Worm (Caenorhabditis elegans) whole organism, L1 larva: Measurements from ENCODE around the gene ceh-19.
A peak's percentile ranks its signal among the peaks of the same experiment; 100 is the strongest.
"Not testable (repeated sequence)": the region's sequence is repeated elsewhere in the genome, so short reads cannot be mapped to it uniquely, and the experiment has no call there.

Experiments used
- C34B4.2 ChIP-seq: sonication (generic microtip); optimal IDR thresholded peaks from 2 replicates; lab custom pipeline; 2017; ENCODE audit warnings: mild to moderate bottlenecking, missing genetic modification characterization, missing compliant biosample characterization
- ceh-82 ChIP-seq, 3 experiments: fragments of 150-350 bp in 1 of 3; sonication (generic microtip) in 2 of 3; optimal IDR thresholded peaks; 2 replicates each; lab custom pipeline; 2014 to 2017; ENCODE audit warnings: missing biosample characterization in 3 of 3, missing genetic modification characterization in 3 of 3
- efl-3 ChIP-seq: fragments of 200-800 bp; sonication (Bioruptor generic); optimal IDR thresholded peaks from 2 replicates; lab custom pipeline; 2018; ENCODE audit warnings: mild to moderate bottlenecking, missing genetic modification characterization, missing compliant biosample characterization
- egl-13 ChIP-seq: sonication (generic microtip); optimal IDR thresholded peaks from 2 replicates; lab custom pipeline; 2016; ENCODE audit warnings: missing genotype, missing genetic modification reagents, missing genetic modification characterization, missing compliant biosample characterization
- hpl-2 ChIP-seq: fragments of 150-350 bp; optimal IDR thresholded peaks from 2 replicates; lab custom pipeline; 2014; ENCODE audit warnings: missing biosample characterization, missing genetic modification reagents, missing genetic modification characterization
- lsy-2 ChIP-seq, 2 experiments: fragments of 150-350 bp; optimal IDR thresholded peaks; 2 replicates each; lab custom pipeline; 2014; ENCODE audit warnings: missing biosample characterization in 2 of 2, missing genetic modification characterization in 2 of 2
- mdl-1 ChIP-seq, 2 experiments: fragments of 150-350 bp; optimal IDR thresholded peaks; 2 replicates each; lab custom pipeline; 2014 to 2017; ENCODE audit warnings: missing biosample characterization in 2 of 2, missing genetic modification characterization in 2 of 2, inconsistent platforms in 1 of 2
- nhr-11 ChIP-seq: fragments of 150-350 bp; optimal IDR thresholded peaks from 2 replicates; lab custom pipeline; 2014; ENCODE audit warnings: missing biosample characterization, missing genetic modification characterization
- nhr-90 ChIP-seq: sonication (generic microtip); optimal IDR thresholded peaks from 2 replicates; lab custom pipeline; 2016; ENCODE audit warnings: mild to moderate bottlenecking, missing genetic modification characterization, missing compliant biosample characterization; ENCODE audit not compliant: poor library complexity
- pqm-1 ChIP-seq: sonication (generic microtip); optimal IDR thresholded peaks from 3 replicates; lab custom pipeline; 2017; ENCODE audit warnings: missing biosample characterization, missing genetic modification characterization
- rnt-1 ChIP-seq: sonication (generic microtip); optimal IDR thresholded peaks from 2 replicates; lab custom pipeline; 2016; ENCODE audit warnings: mild to moderate bottlenecking, missing genetic modification characterization, moderate library complexity, missing compliant biosample characterization

ce11 chrIV:7946899-7947499 lies 8.8 kb downstream of the ceh-19 start, which contains the start of gene F20D12.12:
- not testable (repeated sequence) for TF ChIP-seq C34B4.2 (tag; lab: Kevin White, UChicago); nhr-11 (tag; lab: Kevin White, UChicago); hpl-2; efl-3 (GFP tag; lab: Kevin White, UChicago); egl-13; pqm-1 (tag; lab: Kevin White, UChicago)
- TF ChIP-seq nhr-90 (tag; lab: Kevin White, UChicago) (peak; percentile 39), mdl-1 (tag; optimal IDR thresholded peaks at IDR 0.05; lab: Kevin White, UChicago) (peak in 1 of 2 experiments; percentile 45), ceh-82 (tag; optimal IDR thresholded peaks at IDR 0.05; lab: Kevin White, UChicago) (peak; percentile 17 to 77 (median 32)), rnt-1 (tag; lab: Kevin White, UChicago) (peak; percentile 81), lsy-2 (tag; optimal IDR thresholded peaks at IDR 0.05; lab: Kevin White, UChicago) (peak; percentile 88 to 98)
